Worm (Caenorhabditis elegans): ENCODE results near the gene W02F12.2.

The W02F12.2 gene

DNA sequence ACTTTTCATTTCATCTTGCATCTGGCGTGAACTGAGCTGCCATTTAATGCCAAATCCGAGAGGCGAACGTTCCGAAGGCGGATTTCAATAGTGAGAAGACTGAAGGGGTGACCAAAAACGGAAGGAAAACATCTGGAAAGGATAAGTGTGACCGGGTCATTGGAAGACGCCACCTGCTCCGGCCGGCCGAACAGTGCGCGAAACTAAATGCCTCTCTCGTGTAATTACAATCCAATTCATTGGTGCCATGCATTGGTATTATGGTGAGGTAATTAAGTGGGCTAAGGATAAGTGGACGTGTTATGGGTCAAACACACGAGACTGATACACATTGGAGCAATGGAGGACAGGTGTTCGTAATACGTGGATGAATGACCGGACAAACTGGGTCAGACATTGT lies 12.9 kb downstream of the W02F12.2 start:
- TF ChIP-seq nhr-6 (tag; optimal IDR thresholded peaks at IDR 0.05) (no peak), nhr-11 (tag; optimal IDR thresholded peaks at IDR 0.05) (no peak), unc-62 (GFP tag; optimal IDR thresholded peaks at IDR 0.05) (no peak), ceh-16 (tag; optimal IDR thresholded peaks at IDR 0.05) (no peak), C34F6.9 (tag; optimal IDR thresholded peaks at IDR 0.05) (no peak), ceh-82 (tag; optimal IDR thresholded peaks at IDR 0.05) (no peak), nhr-21 (tag; optimal IDR thresholded peaks at IDR 0.05) (no peak), nhr-12 (tag; optimal IDR thresholded peaks at IDR 0.05) (no peak), ama-1 (optimal IDR thresholded peaks at IDR 0.05) (no peak), fos-1 (tag; optimal IDR thresholded peaks at IDR 0.05) (no peak), aly-2 (tag; optimal IDR thresholded peaks at IDR 0.05) (no peak)

DNA sequence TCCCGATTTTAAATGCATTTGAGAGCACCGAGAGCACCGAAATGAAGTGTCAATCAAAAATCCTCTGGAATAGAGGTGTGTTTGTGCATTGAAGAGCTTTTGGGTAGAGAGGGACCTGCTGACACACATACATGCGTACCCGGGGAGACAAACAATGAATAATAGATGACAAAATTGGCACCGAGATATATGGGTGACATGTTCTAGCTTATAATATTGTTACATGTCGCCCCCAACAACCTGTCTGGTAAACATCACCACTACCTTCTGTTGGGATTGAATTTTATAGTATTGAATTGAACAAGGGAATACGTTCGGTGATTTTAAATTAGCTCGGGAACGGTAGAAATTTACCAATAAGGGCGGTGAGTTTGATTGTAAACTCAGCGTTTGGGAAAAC lies 13.7 kb downstream of the W02F12.2 start:
- TF ChIP-seq lin-11 (tag; optimal IDR thresholded peaks at IDR 0.05) (no peak), blmp-1 (tag; optimal IDR thresholded peaks at IDR 0.05; ENCODE audit: insufficient read depth) (no peak), ztf-11 (tag; optimal IDR thresholded peaks at IDR 0.05) (no peak), zag-1 (tag; optimal IDR thresholded peaks at IDR 0.05) (no peak), alr-1 (tag; optimal IDR thresholded peaks at IDR 0.05) (no peak), lin-13 (GFP tag; optimal IDR thresholded peaks at IDR 0.05) (no peak), elt-3 (tag; optimal IDR thresholded peaks at IDR 0.05) (no peak), ama-1 (optimal IDR thresholded peaks at IDR 0.05) (no peak), sem-4 (tag; optimal IDR thresholded peaks at IDR 0.05) (no peak), R02D3.7 (tag; optimal IDR thresholded peaks at IDR 0.05) (no peak), nhr-23 (tag; optimal IDR thresholded peaks at IDR 0.05) (no peak), gmeb-1 (tag; optimal IDR thresholded peaks at IDR 0.05) (no peak), egl-27 (tag; optimal IDR thresholded peaks at IDR 0.05) (no peak), ztf-1 (GFP tag; conservative IDR thresholded peaks at IDR 0.05) (no peak), nhr-77 (tag; optimal IDR thresholded peaks at IDR 0.05) (no peak), unc-39 (tag; optimal IDR thresholded peaks at IDR 0.05) (no peak), sma-9 (GFP tag; optimal IDR thresholded peaks at IDR 0.05) (no peak), sma-9 (tag; optimal IDR thresholded peaks at IDR 0.05) (no peak)

DNA sequence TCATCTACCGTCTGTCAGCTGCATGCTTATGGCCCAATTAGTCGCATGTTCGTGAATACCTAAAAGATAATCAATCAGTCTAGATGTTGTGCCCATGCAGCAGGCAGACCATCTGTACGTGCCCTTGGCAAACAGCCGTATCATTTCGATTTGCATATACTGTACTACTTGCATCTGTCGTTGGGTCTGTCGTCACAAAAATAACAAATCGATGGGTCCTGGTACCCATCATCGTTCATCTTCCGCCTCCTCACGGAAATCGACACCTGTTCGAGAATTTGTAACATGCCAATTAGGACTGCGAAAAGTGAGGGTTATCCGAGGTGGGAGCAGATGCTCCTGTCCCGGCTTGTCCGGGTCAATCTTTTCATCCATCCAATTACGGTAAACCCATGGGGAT lies 14.2 kb downstream of the W02F12.2 start:
- TF ChIP-seq nhr-77 (tag; optimal IDR thresholded peaks at IDR 0.05) (no peak), snpc-4 (tag; optimal IDR thresholded peaks at IDR 0.05) (no peak), nhr-10 (tag; optimal IDR thresholded peaks at IDR 0.05) (no peak), elt-1 (tag; optimal IDR thresholded peaks at IDR 0.05) (no peak), unc-39 (tag; optimal IDR thresholded peaks at IDR 0.05) (no peak), nhr-21 (tag; optimal IDR thresholded peaks at IDR 0.05) (no peak), aly-2 (tag; optimal IDR thresholded peaks at IDR 0.05) (no peak), gmeb-1 (tag; optimal IDR thresholded peaks at IDR 0.05) (no peak), mab-5 (tag; optimal IDR thresholded peaks at IDR 0.05) (no peak), alr-1 (tag; optimal IDR thresholded peaks at IDR 0.05) (no peak), F13H6.1 (tag; optimal IDR thresholded peaks at IDR 0.05) (no peak), lin-11 (tag; optimal IDR thresholded peaks at IDR 0.05) (no peak), R02D3.7 (tag; optimal IDR thresholded peaks at IDR 0.05) (no peak), mdl-1 (tag; optimal IDR thresholded peaks at IDR 0.05) (no peak), sem-4 (tag; optimal IDR thresholded peaks at IDR 0.05) (no peak), nhr-6 (tag; optimal IDR thresholded peaks at IDR 0.05) (no peak)

DNA sequence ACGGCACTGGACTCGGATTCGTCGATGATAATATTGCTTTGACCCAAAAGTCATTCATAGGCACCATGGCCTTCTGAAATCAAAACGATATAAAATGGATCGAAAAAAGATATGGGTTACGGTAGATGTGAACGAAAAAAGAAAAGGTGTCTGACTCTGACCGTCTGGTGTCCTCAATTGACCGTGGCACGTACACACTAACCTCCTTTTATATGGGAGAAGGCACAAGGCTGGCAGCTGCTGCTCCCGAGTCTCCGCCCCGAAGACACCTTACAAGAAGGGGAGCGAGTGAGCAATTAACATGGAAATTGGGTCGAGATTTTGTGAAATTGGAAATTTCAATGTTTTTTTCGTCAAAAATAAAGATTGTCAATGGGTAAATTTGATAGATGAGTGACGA lies 16.0 kb downstream of the W02F12.2 start, which contains the start of gene egl-46:
Gene egl-46, minus strand, starts transcription at position 73 of the 400 bp plus-strand sequence.
- TF ChIP-seq nhr-77 (tag; optimal IDR thresholded peaks at IDR 0.05) (no peak), ceh-16 (tag; optimal IDR thresholded peaks at IDR 0.05) (no peak), blmp-1 (tag; optimal IDR thresholded peaks at IDR 0.05; ENCODE audit: insufficient read depth) (no peak), unc-62 (GFP tag; optimal IDR thresholded peaks at IDR 0.05) (no peak), gmeb-1 (tag; optimal IDR thresholded peaks at IDR 0.05) (no peak), C34F6.9 (tag; optimal IDR thresholded peaks at IDR 0.05) (no peak), ztf-4 (tag; optimal IDR thresholded peaks at IDR 0.05) (no peak), nhr-21 (tag; optimal IDR thresholded peaks at IDR 0.05) (no peak), nhr-12 (tag; optimal IDR thresholded peaks at IDR 0.05) (no peak), unc-55 (GFP tag; optimal IDR thresholded peaks at IDR 0.05) (no peak), lin-11 (tag; optimal IDR thresholded peaks at IDR 0.05) (no peak)
